Fruit fly (Drosophila melanogaster) whole organism, embryonic: Measurements from ENCODE around the gene Gel.
A peak's percentile ranks its signal among the peaks of the same experiment; 100 is the strongest.

Source experiments
- ATbp ChIP-seq: fragments of 200-800 bp; sonication (Bioruptor generic); optimal IDR thresholded peaks from 2 replicates; lab custom pipeline; 2017; ENCODE audit warnings: missing biosample characterization, mild to moderate bottlenecking, missing genetic modification characterization, missing genetic modification reagents
- Adf1 ChIP-seq: fragments of 200-800 bp; sonication (Bioruptor generic); IDR thresholded peaks from 2 replicates; pipeline ENCODE4 v1.3.6; 2022; ENCODE audit warnings: missing biosample characterization, missing genetic modification characterization
- CG10209 ChIP-seq: fragments of 200-800 bp; sonication (Bioruptor generic); optimal IDR thresholded peaks from 3 replicates; lab custom pipeline; 2017; ENCODE audit warnings: missing biosample characterization, mild to moderate bottlenecking, missing genetic modification characterization, missing genetic modification reagents
- CG11085 ChIP-seq: fragments of 200-800 bp; sonication (Bioruptor generic); IDR thresholded peaks from 2 replicates; pipeline ENCODE4 v1.3.6; 2022; ENCODE audit warnings: missing biosample characterization, missing genetic modification characterization
- CG11398 ChIP-seq: fragments of 200-800 bp; sonication (Bioruptor generic); optimal IDR thresholded peaks from 2 replicates; lab custom pipeline; 2016; ENCODE audit warnings: missing biosample characterization, missing genetic modification characterization
- CG12299 ChIP-seq: fragments of 200-800 bp; sonication (Bioruptor generic); optimal IDR thresholded peaks from 2 replicates; lab custom pipeline; 2018; ENCODE audit warnings: missing biosample characterization, mild to moderate bottlenecking, missing genetic modification characterization
- CG14965 ChIP-seq: fragments of 200-800 bp; sonication (Bioruptor generic); optimal IDR thresholded peaks from 2 replicates; lab custom pipeline; 2016; ENCODE audit warnings: missing biosample characterization, missing genetic modification characterization, borderline replicate concordance
- CG1602 ChIP-seq: fragments of 200-800 bp; sonication (Bioruptor generic); optimal IDR thresholded peaks from 3 replicates; lab custom pipeline; 2016; ENCODE audit warnings: missing biosample characterization, missing genetic modification characterization
- CG17802 ChIP-seq: fragments of 200-800 bp; sonication (Bioruptor generic); optimal IDR thresholded peaks from 2 replicates; lab custom pipeline; 2018; ENCODE audit warnings: missing biosample characterization, mild to moderate bottlenecking, missing genetic modification characterization, moderate library complexity
- CG17912 ChIP-seq: fragments of 200-800 bp; sonication (Bioruptor generic); optimal IDR thresholded peaks from 2 replicates; lab custom pipeline; 2018; ENCODE audit warnings: missing biosample characterization, mild to moderate bottlenecking, missing genetic modification characterization
- CG1792 ChIP-seq: fragments of 200-800 bp; sonication (Bioruptor generic); optimal IDR thresholded peaks from 2 replicates; lab custom pipeline; 2016; ENCODE audit warnings: missing biosample characterization, missing genetic modification characterization
- CG18619 ChIP-seq: fragments of 200-800 bp; sonication (Bioruptor generic); optimal IDR thresholded peaks from 3 replicates; lab custom pipeline; 2017; ENCODE audit warnings: missing biosample characterization, mild to moderate bottlenecking, missing genetic modification characterization
- CG3065 ChIP-seq: fragments of 200-800 bp; sonication (Bioruptor generic); optimal IDR thresholded peaks from 2 replicates; lab custom pipeline; 2016; ENCODE audit warnings: missing biosample characterization, missing genetic modification characterization
- CG33557 ChIP-seq: fragments of 200-800 bp; sonication (Bioruptor generic); optimal IDR thresholded peaks from 2 replicates; lab custom pipeline; 2019; ENCODE audit warnings: missing biosample characterization, mild to moderate bottlenecking, missing genetic modification characterization, moderate library complexity
- CG6272 ChIP-seq: fragments of 200-800 bp; sonication (Bioruptor generic); IDR thresholded peaks from 2 replicates; pipeline ENCODE4 v1.3.6; 2022; ENCODE audit warnings: missing biosample characterization, missing genetic modification characterization
- CG7271 ChIP-seq: fragments of 200-800 bp; sonication (Bioruptor generic); optimal IDR thresholded peaks from 2 replicates; lab custom pipeline; 2018; ENCODE audit warnings: missing biosample characterization, mild to moderate bottlenecking, missing genetic modification characterization, moderate library complexity
- CG8388 ChIP-seq: fragments of 200-800 bp; sonication (Bioruptor generic); optimal IDR thresholded peaks from 2 replicates; lab custom pipeline; 2019; ENCODE audit warnings: missing biosample characterization, mild to moderate bottlenecking, missing genetic modification characterization, moderate library complexity
- CG9727 ChIP-seq: fragments of 200-800 bp; sonication (Bioruptor generic); optimal IDR thresholded peaks from 3 replicates; lab custom pipeline; 2017; ENCODE audit warnings: missing biosample characterization, mild to moderate bottlenecking, missing genetic modification characterization
- D ChIP-seq, 2 experiments: fragments of 200-800 bp in 1 of 2; fragments of >200 bp in 1 of 2; sonication (Bioruptor generic) in 1 of 2; optimal IDR thresholded peaks; 2 replicates in 1 of 2; 3 replicates in 1 of 2; lab custom pipeline; 2017; ENCODE audit warnings: mild to moderate bottlenecking in 1 of 2, missing biosample characterization in 1 of 2, missing genetic modification characterization in 1 of 2, missing genetic modification reagents in 1 of 2
- Dfd ChIP-seq, 2 experiments: fragments of >200 bp; optimal IDR thresholded peaks; 2 replicates each; lab custom pipeline; 2017; ENCODE audit warnings: missing biosample characterization in 2 of 2, missing genetic modification characterization in 2 of 2
- Fer1 ChIP-seq: fragments of 200-800 bp; sonication (Bioruptor generic); optimal IDR thresholded peaks from 2 replicates; lab custom pipeline; 2017; ENCODE audit warnings: missing biosample characterization, mild to moderate bottlenecking, missing genetic modification characterization
- HLH4C ChIP-seq: fragments of 200-800 bp; sonication (Bioruptor generic); IDR thresholded peaks from 3 replicates; pipeline ENCODE4 v1.3.6; 2022; ENCODE audit warnings: missing biosample characterization, missing genetic modification characterization; ENCODE audit not compliant: partially characterized antibody
- Hmr ChIP-seq: fragments of 200-800 bp; sonication (Bioruptor generic); optimal IDR thresholded peaks from 3 replicates; lab custom pipeline; 2017; ENCODE audit warnings: mild to moderate bottlenecking, missing biosample characterization, missing genetic modification reagents, missing genetic modification characterization
- MESR4 ChIP-seq: fragments of 200-800 bp; sonication (Bioruptor generic); optimal IDR thresholded peaks from 2 replicates; lab custom pipeline; 2018; ENCODE audit warnings: missing biosample characterization, mild to moderate bottlenecking, missing genetic modification characterization, moderate library complexity
- Myb ChIP-seq: fragments of 200-800 bp; sonication (Bioruptor generic); optimal IDR thresholded peaks from 2 replicates; lab custom pipeline; 2016; ENCODE audit warnings: missing biosample characterization, missing genetic modification characterization
- NFAT ChIP-seq: fragments of 200-800 bp; sonication (Bioruptor generic); IDR thresholded peaks from 2 replicates; pipeline ENCODE4 v1.3.6; 2022; ENCODE audit warnings: missing biosample characterization, missing genetic modification characterization
- Nf-YC ChIP-seq: fragments of 200-800 bp; optimal IDR thresholded peaks from 3 replicates; lab custom pipeline; 2019; ENCODE audit warnings: missing biosample characterization, mild to moderate bottlenecking, missing genetic modification characterization, moderate library complexity
- Ravus ChIP-seq: fragments of 200-800 bp; sonication (Bioruptor generic); IDR thresholded peaks from 2 replicates; pipeline ENCODE4 v1.3.6; 2022; ENCODE audit warnings: missing biosample characterization, missing genetic modification characterization
- Stat92E ChIP-seq, 3 experiments: fragments of >200 bp in 2 of 3; fragments of 200-800 bp in 1 of 3; sonication (Bioruptor generic) in 1 of 3; optimal IDR thresholded peaks; 2 replicates each; lab custom pipeline; 2017 to 2019; ENCODE audit warnings: missing biosample characterization in 3 of 3, missing genetic modification characterization in 3 of 3, mild to moderate bottlenecking in 1 of 3, moderate library complexity in 1 of 3
- az2 ChIP-seq: fragments of 200-800 bp; sonication (Bioruptor generic); optimal IDR thresholded peaks from 3 replicates; lab custom pipeline; 2016; ENCODE audit warnings: missing biosample characterization, missing genetic modification characterization
- br ChIP-seq: fragments of >200 bp; optimal IDR thresholded peaks from 2 replicates; lab custom pipeline; 2017
- btn ChIP-seq: fragments of 200-800 bp; sonication (Bioruptor generic); optimal IDR thresholded peaks from 2 replicates; lab custom pipeline; 2016; ENCODE audit warnings: missing biosample characterization, missing genetic modification characterization
- chn ChIP-seq: fragments of 200-800 bp; sonication (Bioruptor generic); optimal IDR thresholded peaks from 2 replicates; lab custom pipeline; 2016; ENCODE audit warnings: missing biosample characterization, missing genetic modification characterization
- disco-r ChIP-seq: fragments of 200-800 bp; sonication (Bioruptor generic); optimal IDR thresholded peaks from 2 replicates; lab custom pipeline; 2016; ENCODE audit warnings: missing biosample characterization, missing genetic modification characterization
- exex ChIP-seq: fragments of 200-800 bp; sonication (Bioruptor generic); optimal IDR thresholded peaks from 4 replicates; lab custom pipeline; 2018; ENCODE audit warnings: missing biosample characterization, mild to moderate bottlenecking, missing genetic modification characterization, moderate library complexity
- eyg ChIP-seq: fragments of 200-800 bp; sonication (Bioruptor generic); optimal IDR thresholded peaks from 3 replicates; lab custom pipeline; 2016; ENCODE audit warnings: missing biosample characterization, missing genetic modification characterization
- gfzf ChIP-seq: fragments of 200-800 bp; sonication (Bioruptor generic); optimal IDR thresholded peaks from 2 replicates; lab custom pipeline; 2016; ENCODE audit warnings: missing biosample characterization, mild to moderate bottlenecking, missing genetic modification characterization, moderate library complexity
- grau ChIP-seq: fragments of 200-800 bp; optimal IDR thresholded peaks from 3 replicates; lab custom pipeline; 2019; ENCODE audit warnings: missing biosample characterization, mild to moderate bottlenecking, missing genetic modification characterization, moderate library complexity
- gro ChIP-seq: fragments of 200-800 bp; sonication (Bioruptor generic); optimal IDR thresholded peaks from 2 replicates; lab custom pipeline; 2016; ENCODE audit warnings: missing biosample characterization, missing genetic modification characterization
- gsb ChIP-seq: fragments of 200-800 bp; sonication (Bioruptor generic); IDR thresholded peaks from 2 replicates; pipeline ENCODE4 v1.3.6; 2022; ENCODE audit warnings: missing biosample characterization, missing genetic modification characterization
- inv ChIP-seq: fragments of 200-800 bp; sonication (Bioruptor generic); IDR thresholded peaks from 2 replicates; pipeline ENCODE4 v1.3.6; 2022; ENCODE audit warnings: missing biosample characterization, missing genetic modification characterization; ENCODE audit not compliant: partially characterized antibody
- luna ChIP-seq: fragments of 200-800 bp; sonication (Bioruptor generic); optimal IDR thresholded peaks from 2 replicates; lab custom pipeline; 2016; ENCODE audit warnings: missing biosample characterization, missing genetic modification characterization
- salm ChIP-seq: fragments of 200-800 bp; sonication (Bioruptor generic); optimal IDR thresholded peaks from 2 replicates; lab custom pipeline; 2018; ENCODE audit warnings: missing biosample characterization, mild to moderate bottlenecking, missing genetic modification characterization
- schlank ChIP-seq: fragments of 200-800 bp; sonication (Bioruptor generic); optimal IDR thresholded peaks from 2 replicates; lab custom pipeline; 2018; ENCODE audit warnings: missing biosample characterization, mild to moderate bottlenecking, missing genetic modification characterization
- sens-2 ChIP-seq: fragments of 200-800 bp; sonication (Bioruptor generic); IDR thresholded peaks from 2 replicates; pipeline ENCODE4 v1.3.6; 2022; ENCODE audit warnings: missing biosample characterization, missing genetic modification characterization
- sug ChIP-seq: fragments of 200-800 bp; optimal IDR thresholded peaks from 2 replicates; lab custom pipeline; 2019; ENCODE audit warnings: missing biosample characterization, mild to moderate bottlenecking, missing genetic modification characterization, moderate library complexity
- tll ChIP-seq, 2 experiments: fragments of 200-800 bp in 1 of 2; fragments of >200 bp in 1 of 2; sonication (Bioruptor generic) in 1 of 2; optimal IDR thresholded peaks; 2 replicates each; lab custom pipeline; 2017 to 2019; ENCODE audit warnings: missing biosample characterization in 2 of 2, missing genetic modification characterization in 2 of 2, mild to moderate bottlenecking in 1 of 2, moderate library complexity in 1 of 2
- wor ChIP-seq: fragments of 200-800 bp; sonication (Bioruptor generic); IDR thresholded peaks from 2 replicates; pipeline ENCODE4 v1.3.6; 2022; ENCODE audit warnings: missing biosample characterization, missing genetic modification characterization

Gel gene

dm6 chr3R:4215264-4215993 lies 19.6 kb upstream of the Gel start, which contains the start of gene CG14636 (continued):
- TF ChIP-seq CG18619 (GFP tag; lab: Kevin White, UChicago) (peak; percentile 62), CG17802 (tag; lab: Kevin White, UChicago) (no peak), MESR4 (no peak), CG12299 (tag; lab: Kevin White, UChicago) (no peak), CG17912 (peak; percentile 21), Nf-YC (tag; lab: Kevin White, UChicago) (peak; percentile 75), ATbp (GFP tag; lab: Kevin White, UChicago) (peak; percentile 50), HLH4C (GFP tag; lab: Robert Waterston, UW) (peak; percentile 54; the same call in 1 of the 3 replicates), Ravus (GFP tag; lab: Robert Waterston, UW) (0 out of 2 replicates have a peak, but pooled peaks have one; percentile 7), CG33557 (no peak), Dfd (GFP tag; optimal IDR thresholded peaks at IDR 0.05; lab: Kevin White, UChicago) (no peak), Hmr (peak; percentile 80), Adf1 (GFP tag; lab: Robert Waterston, UW) (peak; percentile 85), Myb (GFP tag; lab: Kevin White, UChicago) (peak; percentile 53), chn (GFP tag; lab: Kevin White, UChicago) (peak; percentile 21), Stat92E (GFP tag; optimal IDR thresholded peaks at IDR 0.05; lab: Kevin White, UChicago) (no peak), CG8388 (GFP tag; lab: Kevin White, UChicago) (peak; percentile 21), CG1792 (GFP tag; lab: Kevin White, UChicago) (peak; percentile 37), CG7271 (no peak), D (optimal IDR thresholded peaks at IDR 0.05; lab: Kevin White, UChicago) (no peak), D (GFP tag; optimal IDR thresholded peaks at IDR 0.05; lab: Kevin White, UChicago) (no peak), br (lab: Kevin White, UChicago) (no peak), wor (GFP tag; lab: Robert Waterston, UW) (peak; percentile 51), gro (GFP tag; lab: Kevin White, UChicago) (peak; percentile 63), CG6272 (GFP tag; lab: Robert Waterston, UW) (peak; percentile 68), schlank (tag; lab: Kevin White, UChicago) (peak; percentile 46), salm (peak; percentile 18), sug (tag; lab: Kevin White, UChicago) (peak; percentile 72), CG14965 (no peak), CG11398 (GFP tag; lab: Kevin White, UChicago) (peak; percentile 11), inv (GFP tag; lab: Robert Waterston, UW) (no peak; the same call in 1 of the 2 replicates), grau (tag; lab: Kevin White, UChicago) (peak; percentile 75), CG3065 (GFP tag; lab: Kevin White, UChicago) (no peak), sens-2 (GFP tag; lab: Robert Waterston, UW) (no peak), exex (tag; lab: Kevin White, UChicago) (no peak), Fer1 (peak; percentile 84), NFAT (GFP tag; lab: Robert Waterston, UW) (peak; percentile 67), CG11085 (GFP tag; lab: Robert Waterston, UW) (peak; percentile 24; the same call in 1 of the 2 replicates), gsb (GFP tag; lab: Robert Waterston, UW) (peak; percentile 67), az2 (GFP tag; lab: Kevin White, UChicago) (peak; percentile 50), CG10209 (GFP tag; lab: Kevin White, UChicago) (peak; percentile 67), eyg (GFP tag; lab: Kevin White, UChicago) (peak; percentile 20), disco-r (GFP tag; lab: Kevin White, UChicago) (peak; percentile 44), CG9727 (peak; percentile 39), CG1602 (GFP tag; lab: Kevin White, UChicago) (peak; percentile 46), gfzf (GFP tag; lab: Kevin White, UChicago) (no peak), tll (GFP tag; optimal IDR thresholded peaks at IDR 0.05; lab: Kevin White, UChicago) (no peak), btn (GFP tag; lab: Kevin White, UChicago) (peak; percentile 36), luna (GFP tag; lab: Kevin White, UChicago) (no peak)
